Fruit fly (Drosophila melanogaster) whole organism, embryonic: ENCODE measurements around the gene Taf11.

Experiments used
- Atf3 ChIP-seq: fragments of 200-800 bp; sonication (Bioruptor generic); optimal IDR thresholded peaks from 3 replicates; lab custom pipeline; 2016; ENCODE audit warnings: missing biosample characterization, missing genetic modification characterization
- CG10147 ChIP-seq: fragments of 200-800 bp; sonication (Bioruptor generic); optimal IDR thresholded peaks from 2 replicates; lab custom pipeline; 2019; ENCODE audit warnings: missing biosample characterization, mild to moderate bottlenecking, missing genetic modification characterization, moderate library complexity
- CG10565 ChIP-seq: fragments of 200-800 bp; sonication (Bioruptor generic); optimal IDR thresholded peaks from 3 replicates; lab custom pipeline; 2016; ENCODE audit warnings: missing biosample characterization, mild to moderate bottlenecking, missing genetic modification characterization
- CG11398 ChIP-seq: fragments of 200-800 bp; sonication (Bioruptor generic); optimal IDR thresholded peaks from 2 replicates; lab custom pipeline; 2016; ENCODE audit warnings: missing biosample characterization, missing genetic modification characterization
- CG11695 ChIP-seq: fragments of 200-800 bp; sonication (Bioruptor generic); IDR thresholded peaks from 3 replicates; pipeline ENCODE4 v1.3.6; 2022; ENCODE audit warnings: missing biosample characterization, missing genetic modification characterization
- CG13424 ChIP-seq: fragments of 200-800 bp; sonication (Bioruptor generic); optimal IDR thresholded peaks from 2 replicates; lab custom pipeline; 2019; ENCODE audit warnings: missing biosample characterization, mild to moderate bottlenecking, missing genetic modification characterization, moderate library complexity
- CG31365 ChIP-seq: fragments of 200-800 bp; sonication (Bioruptor generic); optimal IDR thresholded peaks from 2 replicates; lab custom pipeline; 2018; ENCODE audit warnings: missing biosample characterization, mild to moderate bottlenecking, missing genetic modification characterization
- CG3163 ChIP-seq: fragments of 200-800 bp; sonication (Bioruptor generic); optimal IDR thresholded peaks from 3 replicates; lab custom pipeline; 2016; ENCODE audit warnings: missing biosample characterization, missing genetic modification characterization
- CG4282 ChIP-seq: fragments of 200-800 bp; sonication (Bioruptor generic); optimal IDR thresholded peaks from 2 replicates; lab custom pipeline; 2016; ENCODE audit warnings: missing biosample characterization, missing genetic modification characterization
- CG43689 ChIP-seq: fragments of 200-800 bp; sonication (Bioruptor generic); IDR thresholded peaks from 2 replicates; pipeline ENCODE4 v1.3.6; 2022; ENCODE audit warnings: missing biosample characterization, missing genetic modification characterization
- CG6683 ChIP-seq: fragments of 200-800 bp; sonication (Bioruptor generic); optimal IDR thresholded peaks from 2 replicates; lab custom pipeline; 2017; ENCODE audit warnings: missing biosample characterization, mild to moderate bottlenecking, missing genetic modification characterization, missing genetic modification reagents
- CG8924 ChIP-seq: fragments of 200-800 bp; optimal IDR thresholded peaks from 3 replicates; lab custom pipeline; 2019; ENCODE audit warnings: missing biosample characterization, mild to moderate bottlenecking, missing genetic modification characterization, moderate library complexity
- CG9609 ChIP-seq: fragments of 200-800 bp; sonication (Bioruptor generic); optimal IDR thresholded peaks from 3 replicates; lab custom pipeline; 2016; ENCODE audit warnings: missing biosample characterization, missing genetic modification characterization
- CG9932 ChIP-seq: fragments of 200-800 bp; sonication (Bioruptor generic); IDR thresholded peaks from 2 replicates; pipeline ENCODE4 v1.3.6; 2022; ENCODE audit warnings: missing biosample characterization, missing genetic modification characterization
- Dad ChIP-seq: fragments of 200-800 bp; sonication (Bioruptor generic); optimal IDR thresholded peaks from 3 replicates; lab custom pipeline; 2016; ENCODE audit warnings: missing biosample characterization, missing genetic modification characterization
- Deaf1 ChIP-seq: fragments of 200-800 bp; optimal IDR thresholded peaks from 3 replicates; lab custom pipeline; 2019; ENCODE audit warnings: missing biosample characterization, mild to moderate bottlenecking, missing genetic modification characterization, moderate library complexity
- Ets65A ChIP-seq: fragments of 200-800 bp; sonication (Bioruptor generic); peaks from one replicate; lab custom pipeline; 2016; ENCODE audit warnings: missing biosample characterization, missing genetic modification characterization
- H15 ChIP-seq: fragments of 200-800 bp; sonication (Bioruptor generic); IDR thresholded peaks from 3 replicates; pipeline ENCODE4 v1.3.6; 2022; ENCODE audit warnings: missing biosample characterization, missing genetic modification characterization
- Mrtf ChIP-seq: fragments of 200-800 bp; sonication (Bioruptor generic); IDR thresholded peaks from 3 replicates; pipeline ENCODE4 v1.3.6; 2022; ENCODE audit warnings: missing biosample characterization, missing genetic modification characterization
- Nf-YA ChIP-seq: fragments of 200-800 bp; sonication (Bioruptor generic); IDR thresholded peaks from 2 replicates; pipeline ENCODE4 v1.3.6; 2022; ENCODE audit warnings: missing biosample characterization, missing genetic modification characterization
- Nf-YC ChIP-seq: fragments of 200-800 bp; optimal IDR thresholded peaks from 3 replicates; lab custom pipeline; 2019; ENCODE audit warnings: missing biosample characterization, mild to moderate bottlenecking, missing genetic modification characterization, moderate library complexity
- Optix ChIP-seq: fragments of 200-800 bp; sonication (Bioruptor generic); IDR thresholded peaks from 3 replicates; pipeline ENCODE4 v1.3.6; 2022; ENCODE audit warnings: missing biosample characterization, missing genetic modification characterization
- Side ChIP-seq: fragments of 200-800 bp; sonication (Bioruptor generic); optimal IDR thresholded peaks from 2 replicates; lab custom pipeline; 2016; ENCODE audit warnings: missing biosample characterization, missing genetic modification characterization
- aop ChIP-seq: fragments of 200-800 bp; sonication (Bioruptor generic); IDR thresholded peaks from 2 replicates; pipeline ENCODE4 v1.3.6; 2022; ENCODE audit warnings: missing biosample characterization, missing genetic modification characterization
- az2 ChIP-seq: fragments of 200-800 bp; sonication (Bioruptor generic); optimal IDR thresholded peaks from 3 replicates; lab custom pipeline; 2016; ENCODE audit warnings: missing biosample characterization, missing genetic modification characterization
- cg ChIP-seq: fragments of 200-800 bp; sonication (Bioruptor generic); optimal IDR thresholded peaks from 3 replicates; lab custom pipeline; 2019; ENCODE audit warnings: missing biosample characterization, mild to moderate bottlenecking, missing genetic modification characterization, moderate library complexity
- crol ChIP-seq: fragments of 200-800 bp; sonication (Bioruptor generic); IDR thresholded peaks from 2 replicates; pipeline ENCODE4 v1.3.6; 2022; ENCODE audit warnings: missing biosample characterization, missing genetic modification characterization
- da ChIP-seq: fragments of 200-800 bp; sonication (Bioruptor generic); optimal IDR thresholded peaks from 2 replicates; lab custom pipeline; 2016; ENCODE audit warnings: missing biosample characterization, missing genetic modification characterization
- exex ChIP-seq: fragments of 200-800 bp; sonication (Bioruptor generic); optimal IDR thresholded peaks from 4 replicates; lab custom pipeline; 2018; ENCODE audit warnings: missing biosample characterization, mild to moderate bottlenecking, missing genetic modification characterization, moderate library complexity
- eyg ChIP-seq: fragments of 200-800 bp; sonication (Bioruptor generic); optimal IDR thresholded peaks from 3 replicates; lab custom pipeline; 2016; ENCODE audit warnings: missing biosample characterization, missing genetic modification characterization
- gce ChIP-seq: fragments of 200-800 bp; sonication (Bioruptor generic); IDR thresholded peaks from 3 replicates; pipeline ENCODE4 v1.3.6; 2022; ENCODE audit warnings: missing biosample characterization, missing genetic modification characterization
- ham ChIP-seq: fragments of 200-800 bp; sonication (Bioruptor generic); IDR thresholded peaks from 2 replicates; pipeline ENCODE4 v1.3.6; 2022; ENCODE audit warnings: missing biosample characterization, missing genetic modification characterization
- inv ChIP-seq: fragments of 200-800 bp; sonication (Bioruptor generic); IDR thresholded peaks from 2 replicates; pipeline ENCODE4 v1.3.6; 2022; ENCODE audit warnings: missing biosample characterization, missing genetic modification characterization; ENCODE audit not compliant: partially characterized antibody
- kay ChIP-seq: fragments of 200-800 bp; sonication (Bioruptor generic); optimal IDR thresholded peaks from 2 replicates; lab custom pipeline; 2016; ENCODE audit warnings: missing biosample characterization, missing genetic modification characterization
- luna ChIP-seq: fragments of 200-800 bp; sonication (Bioruptor generic); optimal IDR thresholded peaks from 2 replicates; lab custom pipeline; 2016; ENCODE audit warnings: missing biosample characterization, missing genetic modification characterization
- mirr ChIP-seq: fragments of 200-800 bp; sonication (Bioruptor generic); optimal IDR thresholded peaks from 3 replicates; lab custom pipeline; 2018; ENCODE audit warnings: missing biosample characterization, mild to moderate bottlenecking, missing genetic modification characterization
- nerfin-2 ChIP-seq: fragments of 200-800 bp; sonication (Bioruptor generic); IDR thresholded peaks from 2 replicates; pipeline ENCODE4 v1.3.6; 2022; ENCODE audit warnings: missing biosample characterization, missing genetic modification characterization; ENCODE audit not compliant: partially characterized antibody
- nom ChIP-seq: fragments of 200-800 bp; sonication (Bioruptor generic); optimal IDR thresholded peaks from 2 replicates; lab custom pipeline; 2017; ENCODE audit warnings: missing biosample characterization, missing genetic modification characterization, mild to moderate bottlenecking, moderate library complexity, missing genetic modification reagents
- pros ChIP-seq: fragments of 200-800 bp; sonication (Bioruptor generic); optimal IDR thresholded peaks from 3 replicates; lab custom pipeline; 2019; ENCODE audit warnings: missing biosample characterization, mild to moderate bottlenecking, missing genetic modification characterization, moderate library complexity
- salm ChIP-seq: fragments of 200-800 bp; sonication (Bioruptor generic); optimal IDR thresholded peaks from 2 replicates; lab custom pipeline; 2018; ENCODE audit warnings: missing biosample characterization, mild to moderate bottlenecking, missing genetic modification characterization
- scrt ChIP-seq: fragments of 200-800 bp; sonication (Bioruptor generic); optimal IDR thresholded peaks from 2 replicates; lab custom pipeline; 2018; ENCODE audit warnings: missing biosample characterization, mild to moderate bottlenecking, missing genetic modification characterization, moderate library complexity
- slbo ChIP-seq: fragments of 200-800 bp; sonication (Bioruptor generic); IDR thresholded peaks from 2 replicates; pipeline ENCODE4 v1.3.6; 2022; ENCODE audit warnings: missing biosample characterization, missing genetic modification characterization
- ssp ChIP-seq: fragments of 200-800 bp; sonication (Bioruptor generic); IDR thresholded peaks from 2 replicates; pipeline ENCODE4 v1.3.6; 2022; ENCODE audit warnings: missing biosample characterization, missing genetic modification characterization
- tgo ChIP-seq: fragments of 200-800 bp; sonication (Bioruptor generic); IDR thresholded peaks from 3 replicates; pipeline ENCODE4 v1.3.6; 2022; ENCODE audit warnings: missing biosample characterization, missing genetic modification characterization
- toy ChIP-seq: fragments of 200-800 bp; sonication (Bioruptor generic); IDR thresholded peaks from 2 replicates; pipeline ENCODE4 v1.3.6; 2022; ENCODE audit warnings: missing biosample characterization, missing genetic modification characterization
- unpg ChIP-seq: fragments of 200-800 bp; sonication (Bioruptor generic); optimal IDR thresholded peaks from 3 replicates; lab custom pipeline; 2018; ENCODE audit warnings: missing biosample characterization, mild to moderate bottlenecking, missing genetic modification characterization, moderate library complexity
- usp ChIP-seq: fragments of >200 bp; optimal IDR thresholded peaks from 2 replicates; lab custom pipeline; 2017; ENCODE audit warnings: missing biosample characterization, missing genetic modification characterization

Gene Taf11

DNA sequence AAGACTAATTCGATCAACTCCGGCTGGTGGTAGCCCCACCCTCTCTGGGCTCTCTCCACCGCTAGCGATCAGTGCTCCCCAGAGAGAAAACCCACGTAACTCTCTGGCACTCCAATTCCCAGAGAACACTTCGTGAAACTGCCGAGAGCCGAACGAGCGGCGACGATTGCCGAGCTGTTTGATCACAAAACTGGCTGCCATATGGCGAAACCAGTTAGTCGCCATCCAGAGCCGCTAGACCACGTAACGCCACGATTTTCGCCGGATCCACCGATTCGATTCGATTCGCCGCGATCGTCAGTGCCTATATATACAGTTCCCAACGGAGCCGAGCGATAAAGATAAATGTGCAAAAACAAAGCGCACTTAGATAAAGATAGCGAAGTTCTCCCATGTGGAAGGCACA, 19.1 kb upstream of the Taf11 start, which contains the start of gene IP3K1 (continued):
- TF ChIP-seq Nf-YC (tag; lab: Kevin White, UChicago): peak; percentile 56
- peak; percentile 42; the same call in 1 of the 2 replicates for TF ChIP-seq CG9932 (GFP tag; lab: Robert Waterston, UW)
- no peak for TF ChIP-seq az2 (GFP tag; lab: Kevin White, UChicago)
- TF ChIP-seq Dad (GFP tag; lab: Kevin White, UChicago): peak; percentile 26
- TF ChIP-seq da (GFP tag; lab: Kevin White, UChicago): no peak
- peak; percentile 24 for TF ChIP-seq CG31365 (tag; lab: Kevin White, UChicago)
- TF ChIP-seq Nf-YA (GFP tag; lab: Robert Waterston, UW): peak; percentile 44; the same call in 1 of the 2 replicates
- TF ChIP-seq H15 (GFP tag; lab: Robert Waterston, UW): no peak
- TF ChIP-seq CG13424 (tag; lab: Kevin White, UChicago): no peak
- TF ChIP-seq CG10147: peak; percentile 20
- TF ChIP-seq slbo (GFP tag; lab: Robert Waterston, UW): peak; percentile 55
- TF ChIP-seq tgo (GFP tag; lab: Robert Waterston, UW): no peak; the same call in 2 of the 3 replicates
- no peak for TF ChIP-seq ham (GFP tag; lab: Robert Waterston, UW)
- peak; percentile 24; the same call in 1 of the 3 replicates for TF ChIP-seq CG11695
- TF ChIP-seq inv (GFP tag; lab: Robert Waterston, UW): peak; percentile 39; the same call in 1 of the 2 replicates
- TF ChIP-seq usp (GFP tag; lab: Kevin White, UChicago): no peak
- peak; percentile 43 for TF ChIP-seq salm (tag; lab: Kevin White, UChicago)
- no peak for TF ChIP-seq CG10565 (GFP tag; lab: Kevin White, UChicago)
- TF ChIP-seq luna (GFP tag; lab: Kevin White, UChicago): no peak
- TF ChIP-seq cg (GFP tag; lab: Kevin White, UChicago): no peak
- TF ChIP-seq pros (GFP tag; lab: Kevin White, UChicago): no peak
- TF ChIP-seq aop (GFP tag; lab: Robert Waterston, UW): no peak
- no peak for TF ChIP-seq nerfin-2 (GFP tag; lab: Robert Waterston, UW)
- TF ChIP-seq CG8924 (tag; lab: Kevin White, UChicago): no peak
- no peak for TF ChIP-seq CG43689 (GFP tag; lab: Robert Waterston, UW)
- no peak; the same call in 2 of the 3 replicates for TF ChIP-seq gce (GFP tag; lab: Robert Waterston, UW)
- peak; percentile 15 for TF ChIP-seq scrt (GFP tag; lab: Kevin White, UChicago)
- no peak for TF ChIP-seq Optix (GFP tag; lab: Robert Waterston, UW)
- TF ChIP-seq CG11398 (GFP tag; lab: Kevin White, UChicago): peak; percentile 36
- TF ChIP-seq CG9609 (GFP tag; lab: Kevin White, UChicago): no peak
- TF ChIP-seq CG6683 (GFP tag; lab: Kevin White, UChicago): peak; percentile 20
- peak; percentile 47 for TF ChIP-seq exex (tag; lab: Kevin White, UChicago)
- 0 out of 2 replicates have a peak, but pooled peaks have one; percentile 10 for TF ChIP-seq crol
- TF ChIP-seq Mrtf (GFP tag; lab: Robert Waterston, UW): no peak

DNA sequence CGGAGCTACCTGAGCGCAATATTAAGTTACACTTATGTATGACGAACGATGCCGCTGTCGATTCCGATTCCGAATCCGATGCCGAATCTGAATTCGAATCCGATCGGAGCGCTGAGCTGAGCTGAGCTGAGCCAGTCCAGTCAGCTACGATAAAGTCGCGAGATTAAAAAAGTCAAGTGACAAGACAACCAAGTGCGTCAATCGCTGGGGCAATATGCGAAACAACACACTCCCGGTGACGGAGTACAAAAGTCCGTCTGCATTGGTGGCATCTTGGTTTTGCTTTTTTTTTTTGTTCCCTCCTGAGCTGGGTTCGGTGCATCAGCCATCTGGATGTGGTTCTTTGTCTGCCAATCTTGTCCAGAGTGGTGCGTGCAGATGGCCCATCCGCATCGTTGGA, 16.7 kb upstream of the Taf11 start:
- TF ChIP-seq gce (GFP tag; lab: Robert Waterston, UW) (no peak), Side (GFP tag; lab: Kevin White, UChicago) (no peak), Ets65A (peak; percentile 60), CG4282 (GFP tag; lab: Kevin White, UChicago) (no peak), nom (GFP tag; lab: Kevin White, UChicago) (peak; percentile 33), ssp (GFP tag; lab: Robert Waterston, UW) (no peak), Atf3 (GFP tag; lab: Kevin White, UChicago) (no peak), CG3163 (GFP tag; lab: Kevin White, UChicago) (no peak), unpg (GFP tag; lab: Kevin White, UChicago) (no peak), kay (GFP tag; lab: Kevin White, UChicago) (no peak), eyg (GFP tag; lab: Kevin White, UChicago) (no peak), mirr (no peak), toy (no peak), Deaf1 (tag; lab: Kevin White, UChicago) (peak; percentile 20)
- TF ChIP-seq, all 482 proteins: peak for 3
